Worm (Caenorhabditis elegans): ENCODE data around the gene mam-3.

DNA sequence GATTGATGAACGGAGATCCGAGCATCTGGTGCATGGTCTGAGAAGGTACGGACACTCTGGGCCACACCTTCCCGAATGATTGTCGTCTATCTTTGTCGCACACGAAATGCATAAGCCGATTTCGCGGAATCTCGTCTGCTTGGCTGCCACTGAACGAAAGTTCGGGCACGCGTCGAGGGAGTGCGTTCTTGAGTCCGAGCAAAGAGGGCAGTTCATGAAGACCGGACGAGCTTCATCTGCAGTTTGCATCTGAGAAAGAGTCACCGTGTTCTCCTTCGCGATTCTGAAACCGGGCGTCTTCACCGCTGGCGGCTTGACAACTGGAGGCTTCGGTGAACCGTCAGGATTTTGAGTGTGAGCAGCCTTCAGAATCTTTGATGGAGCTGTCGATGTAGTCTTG is 13.1 kb upstream of the mam-3 start:
- TF ChIP-seq snpc-4 (tag; optimal IDR thresholded peaks at IDR 0.05) = no peak
- no peak for TF ChIP-seq unc-62 (GFP tag; optimal IDR thresholded peaks at IDR 0.05)
- TF ChIP-seq ceh-82 (tag; optimal IDR thresholded peaks at IDR 0.05) = no peak
- no peak for TF ChIP-seq aly-2 (tag; optimal IDR thresholded peaks at IDR 0.05)
- no peak for TF ChIP-seq pha-4 (tag; optimal IDR thresholded peaks at IDR 0.05)
- no peak for TF ChIP-seq egl-27 (tag; optimal IDR thresholded peaks at IDR 0.05)
- TF ChIP-seq fkh-2 (tag; optimal IDR thresholded peaks at IDR 0.05) = no peak
- no peak for TF ChIP-seq egl-5 (tag; optimal IDR thresholded peaks at IDR 0.05)
- TF ChIP-seq nhr-23 (tag; optimal IDR thresholded peaks at IDR 0.05) = no peak
- no peak for TF ChIP-seq nhr-12 (tag; optimal IDR thresholded peaks at IDR 0.05)
- TF ChIP-seq nhr-237 (tag; optimal IDR thresholded peaks at IDR 0.05) = no peak
- TF ChIP-seq elt-3 (tag; optimal IDR thresholded peaks at IDR 0.05) = no peak
- TF ChIP-seq ZK546.5 (tag; optimal IDR thresholded peaks at IDR 0.05) = no peak
- TF ChIP-seq mdl-1 (tag; optimal IDR thresholded peaks at IDR 0.05) = no peak

Measured in whole organism, L3 larva.